Worm (Caenorhabditis elegans): ENCODE results near the gene erd-2.1.
A peak's percentile ranks its signal among the peaks of the same experiment; 100 is the strongest.

Gene erd-2.1

DNA sequence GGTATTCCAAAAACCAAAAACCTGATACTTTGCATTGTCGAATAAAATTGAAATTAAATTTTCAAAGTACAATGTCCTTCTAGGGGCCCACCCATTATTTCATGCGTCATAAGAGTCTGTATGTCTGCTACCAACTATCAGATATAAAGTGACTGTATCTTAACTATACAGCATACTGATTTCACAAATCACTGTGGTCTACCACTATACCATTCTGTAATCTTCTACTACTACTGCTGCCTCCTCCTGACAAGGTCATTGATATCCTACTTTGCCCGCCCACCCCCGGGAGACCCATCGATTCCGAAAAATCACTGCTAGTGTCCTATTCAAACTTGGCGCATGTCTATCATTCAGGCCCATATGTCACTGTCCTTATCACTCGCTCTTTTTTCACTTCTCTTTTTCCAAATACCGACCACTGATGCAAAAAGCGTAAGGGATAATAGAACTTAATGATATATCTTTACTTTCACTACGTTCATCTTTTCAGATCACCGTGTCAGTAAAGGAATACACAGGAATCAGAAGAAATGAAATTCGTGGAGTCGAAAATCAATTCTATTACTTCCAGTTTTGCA lies 13.5 kb upstream of the erd-2.1 start, which contains the start of gene C07A4.2:
Gene C07A4.2, plus strand, starts transcription at position 195 of the 581 bp plus-strand sequence.
- TF ChIP-seq mxl-3 (GFP tag; optimal IDR thresholded peaks at IDR 0.05) (peak; percentile 40), nhr-102 (tag; optimal IDR thresholded peaks at IDR 0.05) (no peak), aha-1 (tag) (peak; percentile 76)

- no peak for TF ChIP-seq dmd-9 (GFP tag; IDR thresholded peaks at IDR 0.05)
- no peak for TF ChIP-seq ceh-28 (tag; optimal IDR thresholded peaks at IDR 0.05)
- no peak for TF ChIP-seq lin-39 (tag; optimal IDR thresholded peaks at IDR 0.05)
- no peak for TF ChIP-seq T20F7.1 (GFP tag; optimal IDR thresholded peaks at IDR 0.05)
- no peak for TF ChIP-seq jun-1 (tag; optimal IDR thresholded peaks at IDR 0.05)
- TF ChIP-seq R02D3.7 (tag; optimal IDR thresholded peaks at IDR 0.05): no peak
- TF ChIP-seq dve-1 (tag; optimal IDR thresholded peaks at IDR 0.05; ENCODE audit: insufficient read depth): no peak
- TF ChIP-seq nhr-6 (tag; optimal IDR thresholded peaks at IDR 0.05): no peak
Measured at ce11 chrX:10170598-10170997, 12.0 kb upstream of the erd-2.1 start.

- TF ChIP-seq nhr-111 (GFP tag; optimal IDR thresholded peaks at IDR 0.05): no peak
- no peak for TF ChIP-seq spr-3 (GFP tag; optimal IDR thresholded peaks at IDR 0.05)
- TF ChIP-seq nhr-76 (tag; optimal IDR thresholded peaks at IDR 0.05): no peak
- TF ChIP-seq dve-1 (tag; optimal IDR thresholded peaks at IDR 0.05; ENCODE audit: insufficient read depth): peak; percentile 22
- TF ChIP-seq hlh-11 (tag; optimal IDR thresholded peaks at IDR 0.05): peak; percentile 49
- 0 out of 2 replicates have a peak, but pooled peaks have one; percentile 41 for TF ChIP-seq tra-1 (GFP tag; IDR thresholded peaks at IDR 0.05)
- no peak for TF ChIP-seq nhr-41 (GFP tag; IDR thresholded peaks at IDR 0.05)
- TF ChIP-seq php-3 (GFP tag; IDR thresholded peaks at IDR 0.05): no peak
- TF ChIP-seq ZK546.5 (tag; optimal IDR thresholded peaks at IDR 0.05): no peak
- no peak for TF ChIP-seq lin-13 (GFP tag; optimal IDR thresholded peaks at IDR 0.05)
- no peak for TF ChIP-seq Y105C5A.15 (GFP tag; IDR thresholded peaks at IDR 0.05)
- no peak for TF ChIP-seq lin-29 (GFP tag; IDR thresholded peaks at IDR 0.05)
- no peak for TF ChIP-seq rbr-2 (tag; optimal IDR thresholded peaks at IDR 0.05)
- no peak for TF ChIP-seq zfp-3 (GFP tag; conservative IDR thresholded peaks at IDR 0.05)
- TF ChIP-seq zag-1 (tag; optimal IDR thresholded peaks at IDR 0.05): no peak
- TF ChIP-seq nhr-77 (tag; optimal IDR thresholded peaks at IDR 0.05): no peak
- peak; percentile 40; the same call in 1 of the 2 replicates for TF ChIP-seq dmd-6 (GFP tag; IDR thresholded peaks at IDR 0.05)
- no peak for TF ChIP-seq lin-1 (GFP tag; IDR thresholded peaks at IDR 0.05)
- TF ChIP-seq hlh-30 (tag; optimal IDR thresholded peaks at IDR 0.05; ENCODE audit: insufficient read depth): peak; percentile 41
- peak; percentile 48 for TF ChIP-seq aha-1 (tag)
- no peak for TF ChIP-seq zip-11 (GFP tag; IDR thresholded peaks at IDR 0.05)
- TF ChIP-seq nhr-25 (tag; optimal IDR thresholded peaks at IDR 0.05; ENCODE audit: borderline replicate concordance, insufficient read depth): peak; percentile 75
- no peak for TF ChIP-seq daf-12 (tag; optimal IDR thresholded peaks at IDR 0.05)
- TF ChIP-seq nhr-28 (tag; optimal IDR thresholded peaks at IDR 0.05): peak; percentile 63
- TF ChIP-seq unc-62 (GFP tag; optimal IDR thresholded peaks at IDR 0.05 in 1 of 2): peak in 1 of 2 experiments; percentile 90
- TF ChIP-seq unc-62 (tag; optimal IDR thresholded peaks at IDR 0.05): no peak
- no peak for TF ChIP-seq gei-8 (GFP tag; optimal IDR thresholded peaks at IDR 0.05)
Measured at ce11 chrX:10168534-10168933, 9.9 kb upstream of the erd-2.1 start.

DNA sequence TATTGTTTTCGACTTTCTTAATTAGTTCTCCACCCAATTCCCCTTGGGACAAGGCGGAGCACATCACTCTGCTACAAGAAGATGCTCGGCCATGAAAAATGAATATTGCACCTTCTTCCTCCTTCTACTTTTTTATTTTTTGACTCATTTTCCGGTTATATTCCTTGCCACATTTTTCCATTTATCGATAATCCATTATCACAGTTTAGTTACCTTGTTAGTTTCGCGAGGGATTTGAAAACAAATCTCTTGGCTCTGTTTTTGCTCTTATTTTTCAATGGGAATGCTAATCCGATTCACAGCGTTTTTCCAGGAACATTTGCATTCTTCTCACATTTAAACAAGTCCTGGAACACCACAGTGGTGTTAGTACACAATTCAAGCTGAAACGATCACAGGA lies 8.4 kb upstream of the erd-2.1 start, which contains the start of gene rnp-9:
Gene rnp-9, plus strand, starts transcription at position 301 of the 400 bp plus-strand sequence.
- no peak for TF ChIP-seq ceh-32 (tag; optimal IDR thresholded peaks at IDR 0.05; ENCODE audit: poor library complexity)
- TF ChIP-seq egl-43 (GFP tag; IDR thresholded peaks at IDR 0.05): no peak
- no peak for TF ChIP-seq nhr-111 (GFP tag; optimal IDR thresholded peaks at IDR 0.05)
- no peak for TF ChIP-seq F37D6.2 (tag; optimal IDR thresholded peaks at IDR 0.05)
- no peak for TF ChIP-seq daf-12 (tag; optimal IDR thresholded peaks at IDR 0.05)
- no peak for TF ChIP-seq mdt-29 (GFP tag; IDR thresholded peaks at IDR 0.05)
- TF ChIP-seq pha-4 (GFP tag; IDR thresholded peaks at IDR 0.05): no peak
- TF ChIP-seq pha-4 (tag; optimal IDR thresholded peaks at IDR 0.05): no peak
- no peak for TF ChIP-seq jun-1 (tag; optimal IDR thresholded peaks at IDR 0.05)
- no peak for TF ChIP-seq ceh-82 (tag; optimal IDR thresholded peaks at IDR 0.05)
- TF ChIP-seq nhr-237 (tag; optimal IDR thresholded peaks at IDR 0.05): no peak
- no peak for TF ChIP-seq php-3 (GFP tag; IDR thresholded peaks at IDR 0.05)
- TF ChIP-seq ZK546.5 (tag; optimal IDR thresholded peaks at IDR 0.05): no peak
- no peak for TF ChIP-seq daf-16 (GFP tag; optimal IDR thresholded peaks at IDR 0.05)
- TF ChIP-seq daf-16 (tag; optimal IDR thresholded peaks at IDR 0.05): no peak
- TF ChIP-seq Y105C5A.15 (GFP tag; IDR thresholded peaks at IDR 0.05): no peak
- no peak for TF ChIP-seq spr-1 (tag; optimal IDR thresholded peaks at IDR 0.05)

Measured in whole organism, L4 larva.